Worm (Caenorhabditis elegans) whole organism, early embryonic: Measurements from ENCODE around the gene F54F7.6.

ENCODE experiments used
- B0310.2 ChIP-seq: sonication (generic microtip); optimal IDR thresholded peaks from 2 replicates; lab custom pipeline; 2016; ENCODE audit warnings: mild to moderate bottlenecking, missing genetic modification characterization, missing compliant biosample characterization
- F13C5.2 ChIP-seq: sonication (generic microtip); optimal IDR thresholded peaks from 2 replicates; lab custom pipeline; 2017; ENCODE audit warnings: mild to moderate bottlenecking, missing genetic modification characterization, inconsistent platforms, missing compliant biosample characterization
- ama-1 ChIP-seq: fragments of 150-350 bp; optimal IDR thresholded peaks from 2 replicates; lab custom pipeline; 2014
- ceh-36 ChIP-seq: sonication (generic microtip); optimal IDR thresholded peaks from 2 replicates; lab custom pipeline; 2016; ENCODE audit warnings: missing genetic modification characterization, inconsistent platforms, missing compliant biosample characterization
- ets-7 ChIP-seq: sonication (generic microtip); optimal IDR thresholded peaks from 2 replicates; lab custom pipeline; 2016; ENCODE audit warnings: missing genotype, missing genetic modification characterization, missing compliant biosample characterization
- flt-1 ChIP-seq: fragments of 200-800 bp; sonication (Bioruptor generic); IDR thresholded peaks from 2 replicates; pipeline ENCODE4 v1.3.6; 2022; ENCODE audit warnings: missing genetic modification characterization, missing compliant biosample characterization

DNA sequence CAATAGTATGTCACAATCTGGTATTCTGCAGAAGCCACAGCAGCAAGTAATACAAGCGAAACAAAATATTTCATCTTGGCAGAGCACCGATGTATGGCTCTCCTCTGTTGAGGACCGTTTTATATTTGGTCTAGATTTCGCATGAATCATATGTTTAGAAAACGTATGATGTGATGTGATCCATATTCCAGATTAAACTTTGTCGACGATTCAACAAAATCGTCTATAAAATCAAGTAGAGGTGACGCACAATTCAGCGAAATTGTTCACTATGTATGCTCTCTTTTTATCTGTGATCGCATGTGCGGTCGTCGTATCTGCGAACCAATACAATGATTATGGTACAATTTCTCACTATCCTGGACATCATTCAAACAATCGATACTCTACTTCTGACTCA is 14.7 kb downstream of the F54F7.6 start, which contains the start of the genes Y62H9A.3 and Y62H9A.4:
- TF ChIP-seq F13C5.2 (tag; lab: Kevin White, UChicago) (no peak), ceh-36 (tag; lab: Kevin White, UChicago) (no peak), ets-7 (tag; lab: Kevin White, UChicago) (no peak), flt-1 (GFP tag; lab: Robert Waterston, UW) (no peak), ama-1 (no peak), B0310.2 (tag; lab: Kevin White, UChicago) (no peak)
